Fruit fly (Drosophila melanogaster): ENCODE results near the gene kuk.

kuk gene

dm6 chr3R:17060244-17060664, 19.8 kb upstream of the kuk start (continued):
- TF ChIP-seq CG14667 (GFP tag; IDR thresholded peaks at IDR 0.05) (no peak), CG8290 (GFP tag; optimal IDR thresholded peaks at IDR 0.05) (peak; percentile 52), CG8290 (tag; optimal IDR thresholded peaks at IDR 0.05) (peak in 1 of 2 experiments; percentile 87), dimm (GFP tag; IDR thresholded peaks at IDR 0.05) (0 out of 2 replicates have a peak, but pooled peaks have one; percentile 20), D19A (tag; optimal IDR thresholded peaks at IDR 0.05) (peak; percentile 33), CG4328 (GFP tag; optimal IDR thresholded peaks at IDR 0.05) (no peak), CG2875 (GFP tag; optimal IDR thresholded peaks at IDR 0.05) (peak; percentile 33), BtbVII (GFP tag; optimal IDR thresholded peaks at IDR 0.05) (peak; percentile 42), CG11504 (tag; optimal IDR thresholded peaks at IDR 0.05) (peak; percentile 72), lilli (GFP tag; optimal IDR thresholded peaks at IDR 0.05) (peak; percentile 26), CG7786 (GFP tag; optimal IDR thresholded peaks at IDR 0.05) (peak; percentile 19), Asciz (GFP tag; optimal IDR thresholded peaks at IDR 0.05) (peak; percentile 69), Sry-δ (GFP tag; optimal IDR thresholded peaks at IDR 0.05) (no peak), en (GFP tag; optimal IDR thresholded peaks at IDR 0.05) (no peak), E2f2 (GFP tag; IDR thresholded peaks at IDR 0.05) (no peak), mld (GFP tag; IDR thresholded peaks at IDR 0.05; ENCODE audit: partially characterized antibody) (no peak), CG4820 (GFP tag; optimal IDR thresholded peaks at IDR 0.05) (peak; percentile 23), CG12744 (GFP tag; optimal IDR thresholded peaks at IDR 0.05) (peak; percentile 15), Dref (GFP tag; IDR thresholded peaks at IDR 0.05) (no peak), esg (GFP tag; conservative IDR thresholded peaks at IDR 0.05) (0 out of 2 replicates have a peak, but pooled peaks have one; percentile 23), grn (GFP tag; optimal IDR thresholded peaks at IDR 0.05) (no peak), tio (GFP tag; optimal IDR thresholded peaks at IDR 0.05) (peak; percentile 69), CG3065 (GFP tag; optimal IDR thresholded peaks at IDR 0.05) (no peak), dmrt99B (tag; optimal IDR thresholded peaks at IDR 0.05) (peak; percentile 66), sc (optimal IDR thresholded peaks at IDR 0.05) (no peak), sc (GFP tag; optimal IDR thresholded peaks at IDR 0.05) (peak; percentile 45), CG1233 (GFP tag; optimal IDR thresholded peaks at IDR 0.05) (peak; percentile 30), ro (GFP tag; IDR thresholded peaks at IDR 0.05) (no peak), CG9215 (GFP tag; IDR thresholded peaks at IDR 0.05) (0 out of 2 replicates have a peak, but pooled peaks have one; percentile 17), bab2 (GFP tag; optimal IDR thresholded peaks at IDR 0.05) (peak; percentile 1), CG15269 (tag; optimal IDR thresholded peaks at IDR 0.05) (peak; percentile 39), sima (GFP tag; optimal IDR thresholded peaks at IDR 0.05) (no peak), CG10979 (tag; optimal IDR thresholded peaks at IDR 0.05) (peak; percentile 58), CG6813 (GFP tag; optimal IDR thresholded peaks at IDR 0.05) (no peak), CG13624 (GFP tag; optimal IDR thresholded peaks at IDR 0.05) (no peak), CG30020 (tag; optimal IDR thresholded peaks at IDR 0.05) (no peak), CG9797 (GFP tag; optimal IDR thresholded peaks at IDR 0.05) (no peak), grau (tag; optimal IDR thresholded peaks at IDR 0.05) (peak; percentile 91), CG8944 (GFP tag; optimal IDR thresholded peaks at IDR 0.05) (no peak), CG33557 (GFP tag; optimal IDR thresholded peaks at IDR 0.05) (peak; percentile 20), CG6791 (GFP tag; IDR thresholded peaks at IDR 0.05; ENCODE audit: partially characterized antibody) (no peak), CG12155 (GFP tag; optimal IDR thresholded peaks at IDR 0.05) (peak; percentile 31), chif (GFP tag; optimal IDR thresholded peaks at IDR 0.05) (peak in 1 of 2 experiments; percentile 3), Opbp (GFP tag; IDR thresholded peaks at IDR 0.05; ENCODE audit: partially characterized antibody) (no peak), Rfx (GFP tag; IDR thresholded peaks at IDR 0.05) (peak; percentile 9; the same call in 1 of the 2 replicates), pan (optimal IDR thresholded peaks at IDR 0.05) (no peak), pan (GFP tag; optimal IDR thresholded peaks at IDR 0.05 in 1 of 2, IDR thresholded peaks at IDR 0.05 in 1 of 2) (no peak), trem (tag; optimal IDR thresholded peaks at IDR 0.05) (peak; percentile 18), tx (GFP tag; optimal IDR thresholded peaks at IDR 0.05) (no peak), bowl (GFP tag; IDR thresholded peaks at IDR 0.05) (0 out of 2 replicates have a peak, but pooled peaks have one; percentile 27), CG10654 (GFP tag; optimal IDR thresholded peaks at IDR 0.05) (peak; percentile 46), Spps (tag; optimal IDR thresholded peaks at IDR 0.05) (peak; percentile 1)

All from whole organism, embryonic.